Fruit fly (Drosophila melanogaster): ENCODE measurements around the gene CG42327.

CG42327 gene

dm6 chr3R:11646826-11647225 is 9.1 kb upstream of the CG42327 start (continued):
- TF ChIP-seq dati (GFP tag; IDR thresholded peaks at IDR 0.05) (no peak), zen (tag; optimal IDR thresholded peaks at IDR 0.05) (no peak), br (optimal IDR thresholded peaks at IDR 0.05) (no peak), Dad (GFP tag; optimal IDR thresholded peaks at IDR 0.05) (no peak), da (GFP tag; optimal IDR thresholded peaks at IDR 0.05) (no peak), Neu2 (GFP tag; optimal IDR thresholded peaks at IDR 0.05; ENCODE audit: borderline replicate concordance) (no peak), B-H2 (GFP tag; optimal IDR thresholded peaks at IDR 0.05) (no peak), Dref (GFP tag; IDR thresholded peaks at IDR 0.05) (no peak), Sin3A (optimal IDR thresholded peaks at IDR 0.05) (no peak), Med (GFP tag) (peak; percentile 49), CG7745 (tag; optimal IDR thresholded peaks at IDR 0.05) (no peak), Drgx (GFP tag; IDR thresholded peaks at IDR 0.05) (0 out of 2 replicates have a peak, but pooled peaks have one; percentile 23), ato (GFP tag; IDR thresholded peaks at IDR 0.05; ENCODE audit: partially characterized antibody) (no peak), sd (tag; optimal IDR thresholded peaks at IDR 0.05) (no peak), Scr (GFP tag; IDR thresholded peaks at IDR 0.05; ENCODE audit: partially characterized antibody) (no peak), otp (GFP tag; IDR thresholded peaks at IDR 0.05) (0 out of 3 replicates have a peak, but pooled peaks have one; percentile 4), lola (GFP tag; optimal IDR thresholded peaks at IDR 0.05) (no peak), CG6254 (GFP tag; optimal IDR thresholded peaks at IDR 0.05) (no peak)

dm6 chr3R:11648356-11649355 is 7.3 kb upstream of the CG42327 start:
- TF ChIP-seq CG30020 (tag; optimal IDR thresholded peaks at IDR 0.05) (no peak), eve (GFP tag; optimal IDR thresholded peaks at IDR 0.05) (peak in 1 of 2 experiments; percentile 77), CG2202 (tag; optimal IDR thresholded peaks at IDR 0.05) (no peak), pros (GFP tag; optimal IDR thresholded peaks at IDR 0.05) (no peak), CrebB (tag; optimal IDR thresholded peaks at IDR 0.05) (peak; percentile 25), HmgZ (tag; optimal IDR thresholded peaks at IDR 0.05) (no peak), CG15601 (tag; optimal IDR thresholded peaks at IDR 0.05) (no peak), CG2116 (GFP tag; optimal IDR thresholded peaks at IDR 0.05) (no peak), Bgb (GFP tag; IDR thresholded peaks at IDR 0.05; ENCODE audit: partially characterized antibody) (no peak; the same call in 1 of the 2 replicates), E2f1 (GFP tag; IDR thresholded peaks at IDR 0.05) (no peak), CG7839 (tag; optimal IDR thresholded peaks at IDR 0.05) (no peak), CG1832 (GFP tag; optimal IDR thresholded peaks at IDR 0.05) (peak; percentile 57), chm (GFP tag; IDR thresholded peaks at IDR 0.05) (0 out of 2 replicates have a peak, but pooled peaks have one; percentile 37), B-H1 (GFP tag; IDR thresholded peaks at IDR 0.05) (no peak), Pdp1 (GFP tag; optimal IDR thresholded peaks at IDR 0.05) (peak in 1 of 2 experiments; percentile 25), Hr51 (GFP tag; optimal IDR thresholded peaks at IDR 0.05) (no peak), CG34376 (GFP tag; optimal IDR thresholded peaks at IDR 0.05) (no peak), pita (GFP tag; optimal IDR thresholded peaks at IDR 0.05) (no peak), CG12391 (tag; optimal IDR thresholded peaks at IDR 0.05) (no peak), CG11456 (GFP tag; IDR thresholded peaks at IDR 0.05) (no peak), jing (GFP tag; optimal IDR thresholded peaks at IDR 0.05) (no peak), CG16815 (GFP tag; optimal IDR thresholded peaks at IDR 0.05) (no peak), CG12104 (GFP tag; optimal IDR thresholded peaks at IDR 0.05) (no peak), sisA (GFP tag; IDR thresholded peaks at IDR 0.05) (no peak), CG7271 (tag; optimal IDR thresholded peaks at IDR 0.05) (no peak), Med (GFP tag) (peak; percentile 78), CG2120 (GFP tag; optimal IDR thresholded peaks at IDR 0.05) (no peak), Ets97D (GFP tag; optimal IDR thresholded peaks at IDR 0.05) (no peak), Gsc (GFP tag; IDR thresholded peaks at IDR 0.05) (no peak), CG1647 (GFP tag; optimal IDR thresholded peaks at IDR 0.05) (no peak), CG2712 (tag; optimal IDR thresholded peaks at IDR 0.05) (no peak)
